Fruit fly (Drosophila melanogaster): ENCODE results near the gene Z600.

The Z600 gene

dm6 chr3L:15504687-15505086 is 4.2 kb upstream of the Z600 start, which contains the start of gene CG7857:
TSS of gene CG7857 (minus strand) at chr3L:15504894.
- TF ChIP-seq Sin3A (optimal IDR thresholded peaks at IDR 0.05) (no peak), insv (optimal IDR thresholded peaks at IDR 0.05) (no peak), h (optimal IDR thresholded peaks at IDR 0.05) (no peak), ttk (optimal IDR thresholded peaks at IDR 0.05) (no peak)

dm6 chr3L:15506174-15506926 is 2.5 kb upstream of the Z600 start:
- TF ChIP-seq insv (optimal IDR thresholded peaks at IDR 0.05) (no peak), h (optimal IDR thresholded peaks at IDR 0.05) (no peak), Sin3A (optimal IDR thresholded peaks at IDR 0.05) (no peak), ttk (optimal IDR thresholded peaks at IDR 0.05) (no peak), Myc (optimal IDR thresholded peaks at IDR 0.05) (no peak), psq (optimal IDR thresholded peaks at IDR 0.05) (no peak)

- TF ChIP-seq psq (optimal IDR thresholded peaks at IDR 0.05) (no peak), insv (optimal IDR thresholded peaks at IDR 0.05) (no peak), h (optimal IDR thresholded peaks at IDR 0.05) (no peak), ttk (optimal IDR thresholded peaks at IDR 0.05) (no peak), Myc (optimal IDR thresholded peaks at IDR 0.05) (no peak)
These were observed 1.5 kb upstream of the Z600 start for dm6 chr3L:15507148-15507896.

- TF ChIP-seq Myc (optimal IDR thresholded peaks at IDR 0.05): no peak
- no peak for TF ChIP-seq Sin3A (optimal IDR thresholded peaks at IDR 0.05)
- no peak for TF ChIP-seq h (optimal IDR thresholded peaks at IDR 0.05)
- TF ChIP-seq insv (optimal IDR thresholded peaks at IDR 0.05): no peak
- no peak for TF ChIP-seq psq (optimal IDR thresholded peaks at IDR 0.05)
- TF ChIP-seq ttk (optimal IDR thresholded peaks at IDR 0.05): no peak
These were observed 628 bp upstream of the Z600 start, which contains the start of gene CG7841 for dm6 chr3L:15508233-15508632. TSS of gene CG7841 (minus strand) at chr3L:15508252.

DNA sequence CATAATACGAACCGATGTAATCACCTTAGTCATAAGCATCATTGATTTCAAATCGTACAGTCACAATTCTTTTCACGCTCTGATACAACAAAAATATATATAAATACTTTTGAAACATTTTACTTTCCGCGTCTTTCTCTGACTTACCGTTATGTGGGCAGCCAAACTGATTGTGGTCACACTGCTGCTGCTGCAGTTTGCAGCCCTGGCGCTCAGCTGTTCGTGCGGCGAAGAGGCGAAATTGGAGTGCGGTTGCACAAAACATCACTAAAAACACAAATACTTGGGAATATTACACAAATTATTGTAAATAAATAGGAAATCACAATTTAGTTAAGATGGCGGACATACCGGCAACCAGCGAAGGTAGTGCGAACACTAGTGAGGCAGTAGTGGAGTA is 537 bp downstream of the Z600 start, which contains the start of the genes gdl and gdl-ORF39:
Gene gdl, plus strand, starts transcription at position 48 of the 400 bp plus-strand sequence.
Gene gdl-ORF39, plus strand, starts transcription at position 48 of the 400 bp plus-strand sequence.
- TF ChIP-seq Sin3A (optimal IDR thresholded peaks at IDR 0.05) (no peak), psq (optimal IDR thresholded peaks at IDR 0.05) (no peak), Myc (optimal IDR thresholded peaks at IDR 0.05) (no peak), ttk (optimal IDR thresholded peaks at IDR 0.05) (no peak), h (optimal IDR thresholded peaks at IDR 0.05) (no peak), insv (optimal IDR thresholded peaks at IDR 0.05) (no peak)

dm6 chr3L:15510787-15511186 is 1.9 kb downstream of the Z600 start, which contains the start of gene MsrA:
TSS of gene MsrA (plus strand) at chr3L:15511052.
- TF ChIP-seq h (optimal IDR thresholded peaks at IDR 0.05): no peak
- no peak for TF ChIP-seq psq (optimal IDR thresholded peaks at IDR 0.05)
- TF ChIP-seq insv (optimal IDR thresholded peaks at IDR 0.05): no peak
- TF ChIP-seq Sin3A (optimal IDR thresholded peaks at IDR 0.05): no peak
- no peak for TF ChIP-seq Myc (optimal IDR thresholded peaks at IDR 0.05)
- TF ChIP-seq ttk (optimal IDR thresholded peaks at IDR 0.05): no peak

- TF ChIP-seq psq (optimal IDR thresholded peaks at IDR 0.05) (no peak), insv (optimal IDR thresholded peaks at IDR 0.05) (no peak), ttk (optimal IDR thresholded peaks at IDR 0.05) (no peak), Myc (optimal IDR thresholded peaks at IDR 0.05) (no peak), h (optimal IDR thresholded peaks at IDR 0.05) (no peak)
These were observed 2.9 kb downstream of the Z600 start for dm6 chr3L:15511688-15512250.

DNA sequence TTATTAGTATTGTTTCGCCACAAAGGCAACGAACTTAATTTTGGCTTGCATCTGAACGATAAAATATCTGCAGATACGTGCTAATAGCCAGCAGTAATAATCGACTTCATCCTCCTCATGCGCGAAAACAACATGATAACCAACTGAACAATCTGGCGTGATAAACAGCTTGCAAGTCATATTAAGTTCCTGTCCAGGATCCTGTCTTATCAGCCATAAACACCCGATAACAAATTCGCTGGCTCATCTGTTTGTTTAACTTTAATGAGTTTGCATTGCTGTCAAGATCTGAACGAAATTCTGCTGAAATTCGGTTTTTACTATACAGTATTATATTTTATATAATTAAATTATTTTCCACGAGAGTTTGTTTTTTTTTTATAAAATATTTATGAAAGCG is 4.4 kb downstream of the Z600 start:
- TF ChIP-seq Sin3A (optimal IDR thresholded peaks at IDR 0.05) (no peak), psq (optimal IDR thresholded peaks at IDR 0.05) (no peak), insv (optimal IDR thresholded peaks at IDR 0.05) (no peak), h (optimal IDR thresholded peaks at IDR 0.05) (no peak), Myc (optimal IDR thresholded peaks at IDR 0.05) (no peak)

DNA sequence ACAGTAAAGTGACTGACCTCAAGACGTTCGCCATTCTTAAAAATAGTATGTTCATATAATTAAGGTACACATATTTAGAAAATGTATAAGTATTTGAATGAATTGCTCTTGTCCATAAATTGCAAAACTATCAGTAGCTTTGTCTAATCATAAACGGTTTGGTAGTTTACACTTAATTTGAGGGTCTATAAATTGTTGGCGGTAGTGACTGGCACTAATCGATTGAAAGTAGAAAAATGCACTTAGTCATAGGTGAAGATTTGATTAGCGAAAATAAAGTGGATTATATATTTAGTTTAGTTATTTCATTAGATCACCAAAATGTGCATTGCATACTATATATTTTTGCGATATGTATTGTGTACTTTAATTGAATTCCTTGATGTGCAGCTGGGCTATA is 4.9 kb downstream of the Z600 start:
- TF ChIP-seq insv (optimal IDR thresholded peaks at IDR 0.05) (no peak), psq (optimal IDR thresholded peaks at IDR 0.05) (no peak)

DNA sequence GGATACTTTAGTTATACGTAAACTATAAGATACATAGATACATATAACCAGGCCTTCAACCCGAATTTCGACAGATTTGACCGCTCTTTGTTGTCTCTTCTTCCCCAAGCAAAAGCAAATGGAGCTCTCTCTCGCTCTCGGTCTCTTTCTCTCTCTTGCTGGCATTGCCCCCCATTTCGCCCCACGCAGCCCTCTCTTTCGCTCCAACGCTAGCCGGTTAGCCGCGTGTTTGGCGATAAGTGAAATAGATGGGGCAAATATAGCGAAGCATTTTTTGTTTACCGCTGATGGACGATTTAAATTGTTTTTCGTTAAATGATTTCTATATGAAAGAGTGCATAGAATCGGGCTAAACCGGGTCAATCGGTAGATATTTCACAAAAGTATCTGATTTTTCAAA is 5.5 kb downstream of the Z600 start:
- no peak for TF ChIP-seq insv (optimal IDR thresholded peaks at IDR 0.05)
- TF ChIP-seq ttk (optimal IDR thresholded peaks at IDR 0.05): no peak
- TF ChIP-seq h (optimal IDR thresholded peaks at IDR 0.05): no peak

DNA sequence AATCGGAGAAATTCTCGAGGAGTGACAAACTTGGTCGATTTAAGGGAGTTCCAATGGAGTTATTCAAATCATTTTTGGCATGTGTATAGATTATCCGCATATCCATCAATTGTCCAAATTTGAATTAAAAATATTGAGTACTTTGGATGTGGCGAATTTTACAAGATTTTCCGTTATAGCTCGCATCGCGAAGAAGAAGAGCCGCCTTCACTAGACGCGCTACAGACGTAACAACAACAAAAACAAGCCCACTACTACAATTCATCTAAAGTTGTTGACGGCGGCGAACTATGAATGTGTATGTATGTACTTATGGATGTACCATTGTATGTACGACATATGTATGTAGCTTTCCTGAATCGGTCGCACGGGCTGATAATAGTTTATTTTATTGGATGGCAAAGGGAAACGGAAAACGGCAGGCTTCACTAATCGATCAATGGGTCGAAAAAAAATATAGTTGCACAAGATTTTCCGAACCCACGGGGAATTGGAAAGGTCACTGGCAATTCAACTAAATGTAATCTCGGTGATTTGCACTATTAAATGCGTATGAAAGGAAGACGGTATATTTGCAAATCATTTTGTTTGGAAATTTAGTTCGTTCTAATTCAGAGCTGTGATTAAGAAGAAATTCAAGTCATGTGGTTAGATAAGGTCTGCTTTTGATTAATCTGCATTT is 6.1 kb downstream of the Z600 start:
- no peak for TF ChIP-seq h (optimal IDR thresholded peaks at IDR 0.05)
- no peak for TF ChIP-seq psq (optimal IDR thresholded peaks at IDR 0.05)
- TF ChIP-seq insv (optimal IDR thresholded peaks at IDR 0.05): no peak
- no peak for TF ChIP-seq Sin3A (optimal IDR thresholded peaks at IDR 0.05)
- no peak for TF ChIP-seq ttk (optimal IDR thresholded peaks at IDR 0.05)
- TF ChIP-seq Myc (optimal IDR thresholded peaks at IDR 0.05): no peak

DNA sequence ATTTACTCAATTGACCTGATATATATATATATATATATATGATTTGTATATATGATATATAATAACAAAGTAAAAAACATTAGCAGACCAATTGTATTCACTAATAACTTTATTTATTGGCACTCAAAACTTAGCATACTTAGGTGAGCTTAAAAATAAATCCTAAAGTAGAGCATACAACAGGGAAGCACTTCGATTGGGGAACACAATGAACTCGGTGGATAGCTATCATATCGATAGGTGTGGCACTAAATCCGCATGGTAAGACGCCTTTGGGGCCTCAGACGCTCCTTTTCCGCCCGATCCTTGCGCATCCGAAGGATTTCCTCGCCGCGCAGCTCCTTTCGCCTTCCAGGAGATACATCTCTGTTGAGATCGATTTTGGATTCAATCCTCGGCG is 7.6 kb downstream of the Z600 start:
- TF ChIP-seq Sin3A (optimal IDR thresholded peaks at IDR 0.05): no peak
- TF ChIP-seq insv (optimal IDR thresholded peaks at IDR 0.05): no peak
- no peak for TF ChIP-seq h (optimal IDR thresholded peaks at IDR 0.05)
- TF ChIP-seq ttk (optimal IDR thresholded peaks at IDR 0.05): no peak
- no peak for TF ChIP-seq Myc (optimal IDR thresholded peaks at IDR 0.05)
- TF ChIP-seq psq (optimal IDR thresholded peaks at IDR 0.05): no peak

Data from Kc167 (cell line).